Fruit fly (Drosophila melanogaster): ENCODE results near the gene Afti.
A peak's percentile ranks its signal among the peaks of the same experiment; 100 is the strongest.

Afti gene

dm6 chr3R:14284422-14284760 is 42.1 kb downstream of the Afti start (continued):
- TF ChIP-seq Blimp-1 (GFP tag; optimal IDR thresholded peaks at IDR 0.05) (peak; percentile 5), seq (GFP tag; IDR thresholded peaks at IDR 0.05) (no peak), CG12071 (GFP tag; optimal IDR thresholded peaks at IDR 0.05) (peak; percentile 53), Hr51 (GFP tag; optimal IDR thresholded peaks at IDR 0.05) (peak in 1 of 2 experiments; percentile 46), psq (GFP tag; optimal IDR thresholded peaks at IDR 0.05) (no peak), Vsx1 (GFP tag; optimal IDR thresholded peaks at IDR 0.05) (no peak), Ssrp (tag; optimal IDR thresholded peaks at IDR 0.05) (peak; percentile 15), CG3281 (GFP tag; optimal IDR thresholded peaks at IDR 0.05) (no peak), CG17385 (GFP tag; optimal IDR thresholded peaks at IDR 0.05) (peak; percentile 8), CG17802 (tag; optimal IDR thresholded peaks at IDR 0.05) (peak; percentile 8), corto (GFP tag; optimal IDR thresholded peaks at IDR 0.05) (no peak), insv (GFP tag; optimal IDR thresholded peaks at IDR 0.05) (no peak), Ets65A (GFP tag) (peak; percentile 81), Pdp1 (GFP tag; optimal IDR thresholded peaks at IDR 0.05) (no peak), CG7556 (GFP tag; optimal IDR thresholded peaks at IDR 0.05) (no peak), CG2120 (GFP tag; optimal IDR thresholded peaks at IDR 0.05) (peak; percentile 2), wek (GFP tag; optimal IDR thresholded peaks at IDR 0.05) (peak; percentile 36), Myb (GFP tag; optimal IDR thresholded peaks at IDR 0.05) (no peak), CG10267 (tag; optimal IDR thresholded peaks at IDR 0.05) (no peak), CG9609 (GFP tag; optimal IDR thresholded peaks at IDR 0.05) (peak; percentile 16), CG3407 (GFP tag; optimal IDR thresholded peaks at IDR 0.05) (no peak)

DNA sequence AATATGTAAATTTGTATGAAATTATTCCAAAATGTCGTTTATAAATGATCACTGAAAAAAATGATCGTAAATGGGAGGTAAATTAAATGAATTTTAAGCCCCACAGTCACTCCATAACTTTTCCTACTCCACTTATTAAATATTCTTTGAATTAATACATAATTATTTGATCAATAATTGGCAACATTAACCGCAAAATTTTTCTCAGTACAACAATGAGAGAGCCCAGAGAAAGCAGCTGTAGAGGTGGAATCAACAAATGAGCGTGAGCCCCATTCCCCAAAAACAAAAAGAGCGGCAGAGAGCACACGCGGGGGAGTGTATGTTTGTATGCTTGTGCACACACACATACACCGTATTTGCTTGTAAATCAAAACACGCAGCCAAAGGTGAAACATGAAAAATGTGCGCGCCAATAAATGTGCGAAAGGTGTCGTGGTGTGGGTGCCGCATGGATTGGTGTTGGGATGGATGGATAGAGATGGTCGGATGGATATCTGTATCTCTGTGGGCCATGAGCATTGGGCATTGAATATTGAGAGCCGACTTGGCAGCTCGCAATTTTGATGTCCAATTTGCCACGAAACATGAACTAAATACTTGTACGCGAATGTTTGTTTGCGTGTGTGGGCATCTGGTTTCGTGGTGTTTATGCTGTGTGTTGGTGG is 42.6 kb downstream of the Afti start:
- TF ChIP-seq CG2889 (GFP tag; IDR thresholded peaks at IDR 0.05) (no peak), CG9727 (GFP tag; optimal IDR thresholded peaks at IDR 0.05) (peak; percentile 99), CG30403 (GFP tag; optimal IDR thresholded peaks at IDR 0.05) (peak; percentile 99), Dbx (GFP tag; IDR thresholded peaks at IDR 0.05) (no peak), Ets97D (GFP tag; optimal IDR thresholded peaks at IDR 0.05) (peak; percentile 82), TFAM (GFP tag; optimal IDR thresholded peaks at IDR 0.05) (peak; percentile 88), bbx (GFP tag; IDR thresholded peaks at IDR 0.05; ENCODE audit: partially characterized antibody) (no peak), CG12104 (GFP tag; optimal IDR thresholded peaks at IDR 0.05) (peak; percentile 98), E2f2 (GFP tag; IDR thresholded peaks at IDR 0.05) (no peak), Bdp1 (GFP tag; optimal IDR thresholded peaks at IDR 0.05) (peak; percentile 89), jing (GFP tag; optimal IDR thresholded peaks at IDR 0.05) (peak; percentile 98), Eip74EF (GFP tag; optimal IDR thresholded peaks at IDR 0.05) (peak in 1 of 2 experiments; percentile 99), Sox100B (GFP tag; optimal IDR thresholded peaks at IDR 0.05) (peak; percentile 98), CG8478 (optimal IDR thresholded peaks at IDR 0.05) (no peak), Trl (optimal IDR thresholded peaks at IDR 0.05) (peak; percentile 87 to 95), Trl (GFP tag; optimal IDR thresholded peaks at IDR 0.05) (peak; percentile 88), ken (GFP tag; IDR thresholded peaks at IDR 0.05) (no peak), CG4424 (GFP tag; optimal IDR thresholded peaks at IDR 0.05) (peak; percentile 98), CG16813 (GFP tag; IDR thresholded peaks at IDR 0.05; ENCODE audit: partially characterized antibody) (no peak), ind (GFP tag; optimal IDR thresholded peaks at IDR 0.05) (peak; percentile 98), Kr (GFP tag; optimal IDR thresholded peaks at IDR 0.05) (no peak), CG10267 (tag; optimal IDR thresholded peaks at IDR 0.05) (peak; percentile 96), CG6272 (GFP tag; IDR thresholded peaks at IDR 0.05) (peak; percentile 97), Fer2 (tag; optimal IDR thresholded peaks at IDR 0.05) (peak; percentile 94), CG12391 (tag; optimal IDR thresholded peaks at IDR 0.05) (peak; percentile 99), CG31388 (GFP tag; optimal IDR thresholded peaks at IDR 0.05) (peak; percentile 96), CG4617 (GFP tag; optimal IDR thresholded peaks at IDR 0.05; ENCODE audit: borderline replicate concordance) (peak; percentile 98), fd64A (GFP tag; optimal IDR thresholded peaks at IDR 0.05) (peak; percentile 90), bcd (GFP tag; optimal IDR thresholded peaks at IDR 0.05) (peak; percentile 99), CG7786 (GFP tag; optimal IDR thresholded peaks at IDR 0.05) (peak; percentile 91)

All from whole organism, embryonic.